Worm (Caenorhabditis elegans): ENCODE measurements around the gene C05C10.3.

Gene C05C10.3

ce11 chrII:9894435-9894834 lies 42.3 kb downstream of the C05C10.3 start, which contains the start of gene F26C11.1:
Gene F26C11.1, plus strand, starts transcription at chrII:9894735.
- no peak for TF ChIP-seq flt-1 (GFP tag; IDR thresholded peaks at IDR 0.05)
- TF ChIP-seq T22C8.4 (GFP tag; IDR thresholded peaks at IDR 0.05): no peak
- TF ChIP-seq med-1 (GFP tag; optimal IDR thresholded peaks at IDR 0.05; ENCODE audit: insufficient read depth): no peak
- no peak for TF ChIP-seq ref-1 (GFP tag; conservative IDR thresholded peaks at IDR 0.05)
- no peak for TF ChIP-seq ztf-29 (GFP tag; IDR thresholded peaks at IDR 0.05)
- no peak for TF ChIP-seq klf-2 (GFP tag; conservative IDR thresholded peaks at IDR 0.05)
- TF ChIP-seq cog-1 (tag; optimal IDR thresholded peaks at IDR 0.05): no peak
- no peak for TF ChIP-seq tab-1 (GFP tag; IDR thresholded peaks at IDR 0.05)
- no peak for TF ChIP-seq ztf-23 (GFP tag; IDR thresholded peaks at IDR 0.05)

- TF ChIP-seq tab-1 (GFP tag; IDR thresholded peaks at IDR 0.05) (no peak), ztf-29 (GFP tag; IDR thresholded peaks at IDR 0.05) (no peak), flt-1 (GFP tag; IDR thresholded peaks at IDR 0.05) (no peak), ref-1 (GFP tag; conservative IDR thresholded peaks at IDR 0.05) (no peak), ztf-23 (GFP tag; IDR thresholded peaks at IDR 0.05) (no peak), med-1 (GFP tag; optimal IDR thresholded peaks at IDR 0.05; ENCODE audit: insufficient read depth) (no peak), cog-1 (tag; optimal IDR thresholded peaks at IDR 0.05) (no peak), T22C8.4 (GFP tag; IDR thresholded peaks at IDR 0.05) (no peak), klf-2 (GFP tag; conservative IDR thresholded peaks at IDR 0.05) (no peak)
These were observed 44.3 kb downstream of the C05C10.3 start, which contains the start of gene C08H9.16 for ce11 chrII:9892409-9892808. Gene C08H9.16, plus strand, starts transcription at chrII:9892778.

- TF ChIP-seq med-1 (GFP tag; optimal IDR thresholded peaks at IDR 0.05; ENCODE audit: insufficient read depth) (no peak), cog-1 (tag; optimal IDR thresholded peaks at IDR 0.05) (no peak), T22C8.4 (GFP tag; IDR thresholded peaks at IDR 0.05) (no peak), flt-1 (GFP tag; IDR thresholded peaks at IDR 0.05) (no peak), ztf-29 (GFP tag; IDR thresholded peaks at IDR 0.05) (no peak)
These were observed 44.9 kb downstream of the C05C10.3 start for ce11 chrII:9891823-9892222.

ce11 chrII:9891031-9891689 lies 45.5 kb downstream of the C05C10.3 start, which contains the start of gene vgln-1:
Gene vgln-1, minus strand, starts transcription at chrII:9891081.
- TF ChIP-seq ztf-29 (GFP tag; IDR thresholded peaks at IDR 0.05) (no peak), tab-1 (GFP tag; IDR thresholded peaks at IDR 0.05) (no peak), ref-1 (GFP tag; conservative IDR thresholded peaks at IDR 0.05) (no peak), flt-1 (GFP tag; IDR thresholded peaks at IDR 0.05) (no peak)

- no peak for TF ChIP-seq flt-1 (GFP tag; IDR thresholded peaks at IDR 0.05)
- TF ChIP-seq ref-1 (GFP tag; conservative IDR thresholded peaks at IDR 0.05): no peak
- no peak for TF ChIP-seq klf-2 (GFP tag; conservative IDR thresholded peaks at IDR 0.05)
- no peak for TF ChIP-seq ztf-29 (GFP tag; IDR thresholded peaks at IDR 0.05)
- TF ChIP-seq T22C8.4 (GFP tag; IDR thresholded peaks at IDR 0.05): no peak
- no peak for TF ChIP-seq med-1 (GFP tag; optimal IDR thresholded peaks at IDR 0.05; ENCODE audit: insufficient read depth)
- TF ChIP-seq cog-1 (tag; optimal IDR thresholded peaks at IDR 0.05): no peak
- TF ChIP-seq ztf-23 (GFP tag; IDR thresholded peaks at IDR 0.05): no peak
- no peak for TF ChIP-seq tab-1 (GFP tag; IDR thresholded peaks at IDR 0.05)
These were observed 48.1 kb downstream of the C05C10.3 start for ce11 chrII:9888549-9888948.

- no peak for TF ChIP-seq klf-2 (GFP tag; conservative IDR thresholded peaks at IDR 0.05)
- TF ChIP-seq ztf-23 (GFP tag; IDR thresholded peaks at IDR 0.05): no peak
- TF ChIP-seq cog-1 (tag; optimal IDR thresholded peaks at IDR 0.05): no peak
- no peak for TF ChIP-seq T22C8.4 (GFP tag; IDR thresholded peaks at IDR 0.05)
- no peak for TF ChIP-seq ref-1 (GFP tag; conservative IDR thresholded peaks at IDR 0.05)
- no peak for TF ChIP-seq tab-1 (GFP tag; IDR thresholded peaks at IDR 0.05)
- TF ChIP-seq med-1 (GFP tag; optimal IDR thresholded peaks at IDR 0.05; ENCODE audit: insufficient read depth): no peak
- TF ChIP-seq flt-1 (GFP tag; IDR thresholded peaks at IDR 0.05): no peak
- TF ChIP-seq ztf-29 (GFP tag; IDR thresholded peaks at IDR 0.05): no peak
These were observed 50.5 kb downstream of the C05C10.3 start, which contains the start of gene algn-8 for ce11 chrII:9886216-9886615. Gene algn-8, minus strand, starts transcription at chrII:9886442.

Data from whole organism, midembryonic.